Worm (Caenorhabditis elegans) whole organism, young adult: ENCODE results near the gene dyf-4.

Source experiments
- B0035.1 ChIP-seq: sonication (generic microtip); optimal IDR thresholded peaks from 2 replicates; lab custom pipeline; 2016; ENCODE audit warnings: missing genetic modification characterization, mild to moderate bottlenecking, missing compliant biosample characterization, missing genotype, missing genetic modification reagents
- C06A6.2 ChIP-seq: fragments of 200-800 bp; sonication (Bioruptor generic); conservative IDR thresholded peaks from 2 replicates; pipeline ENCODE4 v1.3.6; 2022; ENCODE audit warnings: missing genetic modification characterization, missing compliant biosample characterization
- C17E4.6 ChIP-seq: fragments of 200-800 bp; sonication (Bioruptor generic); IDR thresholded peaks from 2 replicates; pipeline ENCODE4 v1.3.6; 2022; ENCODE audit warnings: missing genetic modification reagents, missing genetic modification characterization, missing compliant biosample characterization
- F22D6.2 ChIP-seq: sonication (generic microtip); optimal IDR thresholded peaks from 2 replicates; lab custom pipeline; 2016; ENCODE audit warnings: mild to moderate bottlenecking, missing genetic modification characterization, missing compliant biosample characterization
- F23B12.7 ChIP-seq: sonication (generic microtip); optimal IDR thresholded peaks from 2 replicates; lab custom pipeline; 2017; ENCODE audit warnings: missing genetic modification characterization, mild to moderate bottlenecking, missing compliant biosample characterization, antibody characterized with exemption, moderate library complexity; ENCODE audit not compliant: insufficient read depth
- F39B2.1 ChIP-seq: fragments of 200-800 bp; sonication (Bioruptor generic); IDR thresholded peaks from 2 replicates; pipeline ENCODE4 v1.3.6; 2022; ENCODE audit warnings: missing genetic modification reagents, missing genetic modification characterization, missing compliant biosample characterization
- Y53G8AR.9 ChIP-seq: fragments of 200-800 bp; sonication (Bioruptor generic); conservative IDR thresholded peaks from 2 replicates; pipeline ENCODE4 v1.3.6; 2022; ENCODE audit warnings: missing genetic modification reagents, missing genetic modification characterization, missing compliant biosample characterization
- Y56A3A.18 ChIP-seq: fragments of 200-800 bp; sonication (Bioruptor generic); IDR thresholded peaks from 2 replicates; pipeline ENCODE4 v1.3.6; 2022; ENCODE audit warnings: missing genetic modification reagents, missing genetic modification characterization, missing compliant biosample characterization
- Y67H2A.10 ChIP-seq: fragments of 200-800 bp; sonication (Bioruptor generic); conservative IDR thresholded peaks from 2 replicates; pipeline ENCODE4 v1.3.6; 2022; ENCODE audit warnings: missing genetic modification reagents, missing genetic modification characterization, missing compliant biosample characterization
- Y79H2A.3 ChIP-seq: fragments of 200-800 bp; sonication (Bioruptor generic); conservative IDR thresholded peaks from 2 replicates; pipeline ENCODE4 v1.3.6; 2022; ENCODE audit warnings: missing genetic modification reagents, missing genetic modification characterization, missing compliant biosample characterization
- athp-1 ChIP-seq: sonication (generic microtip); optimal IDR thresholded peaks from 2 replicates; lab custom pipeline; 2017; ENCODE audit warnings: mild to moderate bottlenecking, missing genetic modification characterization, missing compliant biosample characterization
- attf-3 ChIP-seq: fragments of 200-800 bp; sonication (Bioruptor generic); conservative IDR thresholded peaks from 2 replicates; pipeline ENCODE4 v1.3.6; 2022; ENCODE audit warnings: missing genetic modification reagents, missing genetic modification characterization, missing compliant biosample characterization
- attf-5 ChIP-seq: fragments of 200-800 bp; sonication (Bioruptor generic); optimal IDR thresholded peaks from 2 replicates; lab custom pipeline; 2018; ENCODE audit warnings: mild to moderate bottlenecking, missing genetic modification characterization, missing compliant biosample characterization
- bed-2 ChIP-seq: fragments of 200-800 bp; sonication (Bioruptor generic); IDR thresholded peaks from 2 replicates; pipeline ENCODE4 v1.3.6; 2022; ENCODE audit warnings: missing genetic modification reagents, missing genetic modification characterization, missing compliant biosample characterization
- ccch-3 ChIP-seq: fragments of 200-800 bp; sonication (Bioruptor generic); optimal IDR thresholded peaks from 2 replicates; lab custom pipeline; 2018; ENCODE audit warnings: mild to moderate bottlenecking, missing genetic modification characterization, missing compliant biosample characterization
- ceh-40 ChIP-seq: fragments of 200-800 bp; sonication (Bioruptor generic); IDR thresholded peaks from 2 replicates; pipeline ENCODE4 v1.3.6; 2022; ENCODE audit warnings: missing genetic modification characterization, missing compliant biosample characterization
- ceh-91 ChIP-seq: fragments of 200-800 bp; sonication (Bioruptor generic); IDR thresholded peaks from 2 replicates; pipeline ENCODE4 v1.3.6; 2022; ENCODE audit warnings: missing genetic modification reagents, missing genetic modification characterization, missing compliant biosample characterization
- die-1 ChIP-seq: sonication (generic microtip); optimal IDR thresholded peaks from 2 replicates; lab custom pipeline; 2016; ENCODE audit warnings: missing genotype, mild to moderate bottlenecking, missing genetic modification characterization, missing compliant biosample characterization
- dpl-1 ChIP-seq: fragments of 150-350 bp; optimal IDR thresholded peaks from 2 replicates; lab custom pipeline; 2014; ENCODE audit warnings: missing biosample characterization, missing genetic modification reagents, missing genetic modification characterization
- efl-1 ChIP-seq: fragments of 150-350 bp; optimal IDR thresholded peaks from 2 replicates; lab custom pipeline; 2014; ENCODE audit warnings: missing biosample characterization, missing genetic modification reagents, missing genetic modification characterization
- egl-18 ChIP-seq: fragments of 200-800 bp; sonication (Bioruptor generic); IDR thresholded peaks from 2 replicates; pipeline ENCODE4 v1.3.6; 2022; ENCODE audit warnings: missing genetic modification reagents, missing genetic modification characterization, missing compliant biosample characterization
- egrh-3 ChIP-seq: fragments of 200-800 bp; sonication (Bioruptor generic); IDR thresholded peaks from 2 replicates; pipeline ENCODE4 v1.3.6; 2022; ENCODE audit warnings: missing genetic modification reagents, missing genetic modification characterization, missing compliant biosample characterization
- fkh-3 ChIP-seq: sonication (generic microtip); optimal IDR thresholded peaks from 2 replicates; lab custom pipeline; 2016; ENCODE audit warnings: mild to moderate bottlenecking, missing genetic modification characterization, missing compliant biosample characterization
- him-1 ChIP-seq: sonication (generic microtip); optimal IDR thresholded peaks from 2 replicates; lab custom pipeline; 2016; ENCODE audit warnings: missing genotype, missing genetic modification reagents, missing genetic modification characterization, missing compliant biosample characterization
- hlh-12 ChIP-seq: sonication (generic microtip); optimal IDR thresholded peaks from 2 replicates; lab custom pipeline; 2016; ENCODE audit warnings: missing genetic modification characterization, missing compliant biosample characterization
- hmg-1.2 ChIP-seq: fragments of 200-800 bp; sonication (Bioruptor generic); IDR thresholded peaks from 2 replicates; pipeline ENCODE4 v1.3.6; 2022; ENCODE audit warnings: missing genetic modification reagents, missing genetic modification characterization, missing compliant biosample characterization
- hsf-1 ChIP-seq: fragments of 200-800 bp; sonication (Bioruptor generic); IDR thresholded peaks from 2 replicates; pipeline ENCODE4 v1.3.6; 2022; ENCODE audit warnings: missing genetic modification reagents, missing genetic modification characterization, missing compliant biosample characterization
- let-607 ChIP-seq, 2 experiments: fragments of 200-800 bp in 1 of 2; sonication (Bioruptor generic) in 1 of 2; sonication (generic microtip) in 1 of 2; optimal IDR thresholded peaks; 2 replicates each; lab custom pipeline; 2016 to 2018; ENCODE audit warnings: mild to moderate bottlenecking in 2 of 2, missing compliant biosample characterization in 2 of 2, missing genetic modification characterization in 2 of 2, moderate library complexity in 2 of 2, missing genotype in 1 of 2
- lin-40 ChIP-seq: sonication (generic microtip); optimal IDR thresholded peaks from 2 replicates; lab custom pipeline; 2016; ENCODE audit warnings: missing genetic modification characterization, mild to moderate bottlenecking, missing compliant biosample characterization, missing genotype, missing genetic modification reagents
- madf-3 ChIP-seq: fragments of 200-800 bp; sonication (Bioruptor generic); IDR thresholded peaks from 2 replicates; pipeline ENCODE4 v1.3.6; 2022; ENCODE audit warnings: missing genetic modification reagents, missing genetic modification characterization, missing compliant biosample characterization
- madf-6 ChIP-seq: fragments of 200-800 bp; sonication (Bioruptor generic); IDR thresholded peaks from 2 replicates; pipeline ENCODE4 v1.3.6; 2022; ENCODE audit warnings: missing genetic modification reagents, missing genetic modification characterization, missing compliant biosample characterization
- mcd-1 ChIP-seq: fragments of 200-800 bp; sonication (Bioruptor generic); IDR thresholded peaks from 2 replicates; pipeline ENCODE4 v1.3.6; 2022; ENCODE audit warnings: missing genetic modification reagents, missing genetic modification characterization, missing compliant biosample characterization
- mes-4 ChIP-seq: sonication (generic microtip); optimal IDR thresholded peaks from 2 replicates; lab custom pipeline; 2016; ENCODE audit warnings: missing genotype, missing genetic modification characterization, missing compliant biosample characterization
- nhr-27 ChIP-seq: fragments of 200-800 bp; sonication (Bioruptor generic); optimal IDR thresholded peaks from 2 replicates; lab custom pipeline; 2018; ENCODE audit warnings: mild to moderate bottlenecking, missing genetic modification characterization, moderate library complexity, missing compliant biosample characterization
- nhr-90 ChIP-seq: sonication (generic microtip); optimal IDR thresholded peaks from 2 replicates; lab custom pipeline; 2016; ENCODE audit warnings: missing genotype, mild to moderate bottlenecking, missing genetic modification characterization, missing compliant biosample characterization
- rcor-1 ChIP-seq: fragments of 200-800 bp; sonication (Bioruptor generic); IDR thresholded peaks from 2 replicates; pipeline ENCODE4 v1.3.6; 2022; ENCODE audit warnings: missing genetic modification reagents, missing genetic modification characterization, missing compliant biosample characterization
- rec-8 ChIP-seq, 2 experiments: sonication (generic microtip); optimal IDR thresholded peaks; 2 replicates each; lab custom pipeline; 2016; ENCODE audit warnings: mild to moderate bottlenecking in 2 of 2, missing genetic modification characterization in 2 of 2, missing genetic modification reagents in 2 of 2, missing genotype in 2 of 2, missing biosample characterization in 1 of 2, missing compliant biosample characterization in 1 of 2, moderate library complexity in 1 of 2
- snpc-1.3 ChIP-seq: sonication (generic microtip); optimal IDR thresholded peaks from 2 replicates; lab custom pipeline; 2017; ENCODE audit warnings: missing genetic modification characterization, mild to moderate bottlenecking, missing compliant biosample characterization, antibody characterized with exemption, moderate library complexity, missing genotype, missing genetic modification reagents; ENCODE audit not compliant: insufficient read depth
- snpc-4 ChIP-seq, 5 experiments: fragments of 150-350 bp in 1 of 5; sonication (generic microtip) in 4 of 5; optimal IDR thresholded peaks; 2 replicates each; lab custom pipeline; 2014 to 2018; ENCODE audit warnings: missing genetic modification characterization in 5 of 5, missing biosample characterization in 3 of 5, antibody characterized with exemption in 2 of 5, mild to moderate bottlenecking in 2 of 5, missing compliant biosample characterization in 2 of 5, missing genotype in 2 of 5, moderate library complexity in 2 of 5, missing genetic modification reagents in 1 of 5
- sptf-2 ChIP-seq: fragments of 200-800 bp; sonication (Bioruptor generic); optimal IDR thresholded peaks from 2 replicates; lab custom pipeline; 2018; ENCODE audit warnings: mild to moderate bottlenecking, missing genetic modification characterization, missing compliant biosample characterization
- xnd-1 ChIP-seq: sonication (generic microtip); optimal IDR thresholded peaks from 2 replicates; lab custom pipeline; 2016; ENCODE audit warnings: missing genotype, missing genetic modification reagents, missing genetic modification characterization, missing compliant biosample characterization
- zfh-2 ChIP-seq: fragments of 200-800 bp; sonication (Bioruptor generic); conservative IDR thresholded peaks from 2 replicates; pipeline ENCODE4 v1.3.6; 2022; ENCODE audit warnings: missing genetic modification reagents, missing genetic modification characterization, missing compliant biosample characterization
- zim-3 ChIP-seq: sonication (generic microtip); optimal IDR thresholded peaks from 2 replicates; lab custom pipeline; 2017; ENCODE audit warnings: mild to moderate bottlenecking, missing genetic modification characterization, moderate library complexity, missing compliant biosample characterization
- ztf-18 ChIP-seq: sonication (generic microtip); optimal IDR thresholded peaks from 2 replicates; lab custom pipeline; 2016; ENCODE audit warnings: missing genotype, mild to moderate bottlenecking, missing genetic modification characterization, missing compliant biosample characterization

Gene dyf-4

DNA sequence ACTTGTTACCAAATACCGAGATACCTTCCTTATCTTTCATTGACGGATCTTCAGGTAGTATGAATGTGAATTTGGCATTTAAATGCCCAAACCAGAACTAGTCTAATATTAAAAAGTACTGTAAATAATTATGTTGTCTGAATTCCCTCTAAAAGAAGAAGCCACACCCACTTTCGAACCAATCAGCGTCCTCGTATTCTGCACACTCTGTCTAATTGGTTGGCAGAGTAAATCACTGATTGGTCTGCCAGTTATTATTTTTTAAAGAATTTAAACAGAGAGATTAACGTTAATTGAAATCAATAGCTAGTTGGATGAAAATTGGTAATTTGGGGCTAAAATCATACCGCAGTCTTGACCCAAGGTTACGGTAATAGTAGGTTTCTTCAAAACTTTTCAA is 19.8 kb downstream of the dyf-4 start:
- TF ChIP-seq C06A6.2: no peak

- TF ChIP-seq madf-6 (GFP tag; lab: Robert Waterston, UW) (no peak), rec-8 (tag; optimal IDR thresholded peaks at IDR 0.05; lab: Kevin White, UChicago) (no peak), mes-4 (no peak), fkh-3 (tag; lab: Kevin White, UChicago) (no peak), zfh-2 (GFP tag; lab: Robert Waterston, UW) (no peak), nhr-27 (no peak), ceh-40 (GFP tag; lab: Robert Waterston, UW) (no peak), F39B2.1 (no peak)
Measured at ce11 chrV:12503494-12503893, 22.0 kb downstream of the dyf-4 start, which contains the start of gene T28H10.1. Gene T28H10.1 (plus strand): TSS chrV:12503794.

DNA sequence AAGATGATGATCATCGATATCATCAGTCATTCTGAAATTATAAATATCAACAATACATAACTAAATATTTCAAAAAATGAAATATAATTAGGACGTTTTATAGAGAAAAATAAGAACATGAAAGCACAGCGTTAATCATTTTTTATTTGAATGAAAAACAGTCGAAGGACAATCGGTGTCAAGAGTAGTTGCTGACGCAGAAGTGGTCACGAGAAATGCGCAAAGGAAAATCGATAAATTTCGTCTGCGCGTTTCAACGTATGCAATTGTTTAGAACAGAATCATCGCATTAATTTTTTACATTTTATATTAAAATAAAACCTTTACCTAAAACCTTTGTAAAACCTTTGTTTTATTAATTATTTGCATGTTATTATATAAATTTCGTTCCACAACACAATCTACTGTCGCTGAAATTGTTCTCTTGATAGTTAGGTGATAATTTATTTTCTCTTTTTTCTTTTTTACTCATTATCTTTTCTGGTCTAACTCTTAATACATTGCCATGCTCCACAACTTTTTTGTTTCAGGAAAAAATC is 27.7 kb downstream of the dyf-4 start, which contains the start of the genes W04D2.4 and rbm-25:
W04D2.4 (minus strand) TSS at position 31 of the 539 bp plus-strand sequence.
rbm-25 (plus strand) TSS at position 489 of the 539 bp plus-strand sequence.
- TF ChIP-seq hsf-1: no peak
- no peak for TF ChIP-seq F22D6.2 (tag; lab: Kevin White, UChicago)
- TF ChIP-seq Y79H2A.3 (GFP tag; lab: Robert Waterston, UW): no peak
- no peak for TF ChIP-seq C17E4.6 (GFP tag; lab: Robert Waterston, UW)
- no peak for TF ChIP-seq ccch-3 (GFP tag; lab: Kevin White, UChicago)
- no peak for TF ChIP-seq zim-3 (tag; lab: Kevin White, UChicago)
- no peak for TF ChIP-seq hlh-12
- TF ChIP-seq rcor-1 (GFP tag; lab: Robert Waterston, UW): 0 out of 2 replicates have a peak, but pooled peaks have one; percentile 25
- no peak for TF ChIP-seq Y67H2A.10
- peak; percentile 55 for TF ChIP-seq attf-3
- no peak for TF ChIP-seq die-1 (tag; lab: Kevin White, UChicago)
- no peak for TF ChIP-seq bed-2
- TF ChIP-seq mcd-1: peak; percentile 71
- TF ChIP-seq him-1 (tag; lab: Kevin White, UChicago): no peak
- TF ChIP-seq C06A6.2: no peak
- no peak for TF ChIP-seq efl-1
- peak; percentile 16; the same call in 1 of the 2 replicates for TF ChIP-seq hmg-1.2
- TF ChIP-seq lin-40 (tag; lab: Kevin White, UChicago): peak; percentile 83
- no peak for TF ChIP-seq athp-1 (tag; lab: Kevin White, UChicago)
- no peak for TF ChIP-seq madf-3
- TF ChIP-seq nhr-90 (tag; lab: Kevin White, UChicago): no peak
- TF ChIP-seq snpc-1.3 (tag; lab: Kevin White, UChicago): no peak
- TF ChIP-seq Y53G8AR.9 (GFP tag; lab: Robert Waterston, UW): 0 out of 2 replicates have a peak, but pooled peaks have one; percentile 53
- no peak for TF ChIP-seq Y56A3A.18 (GFP tag; lab: Robert Waterston, UW)
- TF ChIP-seq let-607 (tag; optimal IDR thresholded peaks at IDR 0.05; lab: Kevin White, UChicago): peak in 1 of 2 experiments; percentile 9
- no peak for TF ChIP-seq B0035.1 (tag; lab: Kevin White, UChicago)
- peak; percentile 1 for TF ChIP-seq snpc-4 (GFP tag; optimal IDR thresholded peaks at IDR 0.05; lab: Kevin White, UChicago)
- TF ChIP-seq snpc-4 (tag; optimal IDR thresholded peaks at IDR 0.05; lab: Kevin White, UChicago): peak in 3 of 4 experiments; percentile 80 to 81 (median 80)
- TF ChIP-seq egl-18 (GFP tag; lab: Robert Waterston, UW): no peak
- TF ChIP-seq xnd-1 (tag; lab: Kevin White, UChicago): no peak
- no peak for TF ChIP-seq dpl-1 (GFP tag; lab: Kevin White, UChicago)
- TF ChIP-seq egrh-3 (GFP tag; lab: Robert Waterston, UW): no peak
- peak; percentile 94 for TF ChIP-seq ztf-18 (tag; lab: Kevin White, UChicago)
- no peak for TF ChIP-seq sptf-2 (GFP tag; lab: Kevin White, UChicago)
- TF ChIP-seq attf-5 (GFP tag; lab: Kevin White, UChicago): peak; percentile 52
- no peak for TF ChIP-seq ceh-91
- TF ChIP-seq F23B12.7 (tag; lab: Kevin White, UChicago): peak; percentile 9
